Worm (Caenorhabditis elegans): Measurements from ENCODE around the gene K10C2.2.

K10C2.2 gene

ce11 chrX:6433688-6434087 is at the start of gene K10C2.2:
Gene K10C2.2, minus strand, starts transcription at chrX:6433788.
- TF ChIP-seq flh-1 (GFP tag; optimal IDR thresholded peaks at IDR 0.05), result no peak
- TF ChIP-seq ceh-39 (tag; optimal IDR thresholded peaks at IDR 0.05), result no peak
- no peak for TF ChIP-seq mab-5 (tag; optimal IDR thresholded peaks at IDR 0.05)
- no peak for TF ChIP-seq drap-1 (GFP tag; optimal IDR thresholded peaks at IDR 0.05)
- TF ChIP-seq unc-39 (tag; optimal IDR thresholded peaks at IDR 0.05), result no peak
- no peak for TF ChIP-seq sptf-1 (tag; optimal IDR thresholded peaks at IDR 0.05)
- no peak for TF ChIP-seq nhr-12 (tag; optimal IDR thresholded peaks at IDR 0.05)
- no peak for TF ChIP-seq ceh-83 (GFP tag; optimal IDR thresholded peaks at IDR 0.05)
- TF ChIP-seq unc-62 (GFP tag; optimal IDR thresholded peaks at IDR 0.05), result no peak

ce11 chrX:6476540-6476939 is 43.0 kb upstream of the K10C2.2 start, which contains the start of gene C15B12.1:
Gene C15B12.1, plus strand, starts transcription at chrX:6476810.
- TF ChIP-seq mab-5 (tag; optimal IDR thresholded peaks at IDR 0.05) (no peak), ham-2 (GFP tag; optimal IDR thresholded peaks at IDR 0.05) (no peak), snpc-4 (tag; optimal IDR thresholded peaks at IDR 0.05) (no peak), nhr-12 (tag; optimal IDR thresholded peaks at IDR 0.05) (no peak), bed-3 (GFP tag; optimal IDR thresholded peaks at IDR 0.05) (no peak), pha-4 (tag; optimal IDR thresholded peaks at IDR 0.05) (no peak), mls-2 (tag; optimal IDR thresholded peaks at IDR 0.05) (no peak), zip-8 (tag; optimal IDR thresholded peaks at IDR 0.05) (no peak), unc-120 (tag; optimal IDR thresholded peaks at IDR 0.05; ENCODE audit: poor library complexity, severe bottlenecking) (no peak), tbx-8 (GFP tag; optimal IDR thresholded peaks at IDR 0.05) (no peak), blmp-1 (tag; optimal IDR thresholded peaks at IDR 0.05) (no peak)

ce11 chrX:6473698-6474314 is 40.2 kb upstream of the K10C2.2 start, which contains the start of the genes C15B12.4 and C15B12.8:
Gene C15B12.4, minus strand, starts transcription at chrX:6473748.
Gene C15B12.8, plus strand, starts transcription at chrX:6474264.
- TF ChIP-seq unc-39 (tag; optimal IDR thresholded peaks at IDR 0.05) (no peak), elt-3 (tag; optimal IDR thresholded peaks at IDR 0.05) (no peak), nhr-2 (tag; optimal IDR thresholded peaks at IDR 0.05) (no peak), sptf-1 (tag; optimal IDR thresholded peaks at IDR 0.05) (no peak), pha-4 (tag; optimal IDR thresholded peaks at IDR 0.05) (no peak), mab-5 (tag; optimal IDR thresholded peaks at IDR 0.05) (no peak), snpc-4 (tag; optimal IDR thresholded peaks at IDR 0.05) (no peak), flh-1 (GFP tag; optimal IDR thresholded peaks at IDR 0.05) (no peak), elt-1 (tag; optimal IDR thresholded peaks at IDR 0.05; ENCODE audit: borderline replicate concordance, insufficient read depth) (no peak), nhr-76 (tag; optimal IDR thresholded peaks at IDR 0.05) (no peak), hlh-1 (tag; optimal IDR thresholded peaks at IDR 0.05) (no peak), nhr-12 (tag; optimal IDR thresholded peaks at IDR 0.05) (no peak), ham-2 (GFP tag; optimal IDR thresholded peaks at IDR 0.05) (no peak), M03D4.4 (tag; optimal IDR thresholded peaks at IDR 0.05) (no peak), cnd-1 (tag; optimal IDR thresholded peaks at IDR 0.05) (no peak), blmp-1 (tag; optimal IDR thresholded peaks at IDR 0.05) (no peak), tbx-8 (GFP tag; optimal IDR thresholded peaks at IDR 0.05) (no peak), nhr-237 (tag; optimal IDR thresholded peaks at IDR 0.05) (no peak)

- TF ChIP-seq ceh-43 (GFP tag; optimal IDR thresholded peaks at IDR 0.05) (no peak), elt-1 (tag; optimal IDR thresholded peaks at IDR 0.05; ENCODE audit: borderline replicate concordance, insufficient read depth) (no peak), M03D4.4 (tag; optimal IDR thresholded peaks at IDR 0.05) (no peak), zip-8 (tag; optimal IDR thresholded peaks at IDR 0.05) (no peak), unc-120 (tag; optimal IDR thresholded peaks at IDR 0.05; ENCODE audit: poor library complexity, severe bottlenecking) (no peak), hlh-1 (tag; optimal IDR thresholded peaks at IDR 0.05) (no peak), sptf-1 (tag; optimal IDR thresholded peaks at IDR 0.05) (no peak), unc-39 (tag; optimal IDR thresholded peaks at IDR 0.05) (no peak), mab-5 (tag; optimal IDR thresholded peaks at IDR 0.05) (no peak)
These were observed 34.9 kb upstream of the K10C2.2 start, which contains the start of gene C15B12.9 for ce11 chrX:6468499-6468898. Gene C15B12.9, plus strand, starts transcription at chrX:6468799.

- TF ChIP-seq snpc-4 (tag; optimal IDR thresholded peaks at IDR 0.05) (no peak), cnd-1 (tag; optimal IDR thresholded peaks at IDR 0.05) (no peak)
These were observed 33.9 kb upstream of the K10C2.2 start, which contains the start of gene C15B12.3 for ce11 chrX:6467462-6467861. Gene C15B12.3, minus strand, starts transcription at chrX:6467562.

- TF ChIP-seq mep-1 (tag; optimal IDR thresholded peaks at IDR 0.05) (no peak), hlh-1 (tag; optimal IDR thresholded peaks at IDR 0.05) (no peak), sem-2 (GFP tag; optimal IDR thresholded peaks at IDR 0.05) (no peak), lsy-2 (tag; optimal IDR thresholded peaks at IDR 0.05) (no peak)
These were observed 29.4 kb upstream of the K10C2.2 start, which contains the start of gene C15B12.2 for ce11 chrX:6462995-6463462. Gene C15B12.2, plus strand, starts transcription at chrX:6463412.
